Fruit fly (Drosophila melanogaster): ENCODE measurements around the gene beg.

DNA sequence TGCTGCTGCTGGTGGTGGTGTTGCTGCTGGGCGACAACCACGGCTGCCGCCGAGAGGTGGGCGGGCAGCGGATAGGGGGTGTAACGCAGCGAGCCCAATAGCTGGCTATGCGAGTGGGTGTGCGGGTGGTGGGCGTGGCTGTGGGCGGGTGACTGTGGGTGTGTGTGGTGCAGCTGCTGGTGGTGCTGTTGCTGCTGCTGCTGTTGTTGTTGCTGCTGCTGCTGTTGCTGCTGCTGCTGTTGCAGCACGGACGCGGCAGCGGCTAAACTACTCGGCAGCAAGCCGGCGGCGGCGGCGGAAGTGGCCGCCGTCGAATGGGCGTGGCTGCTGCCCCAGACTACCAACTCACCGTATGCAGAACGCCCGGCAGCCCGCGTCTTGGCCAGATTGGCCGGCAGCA is 41.8 kb downstream of the beg start:
- TF ChIP-seq Sin3A (optimal IDR thresholded peaks at IDR 0.05) (no peak), insv (optimal IDR thresholded peaks at IDR 0.05) (no peak)

All from Kc167 (cell line).